Fruit fly (Drosophila melanogaster): ENCODE data around the gene CG3191.
A peak's percentile ranks its signal among the peaks of the same experiment; 100 is the strongest.

The CG3191 gene

dm6 chrX:2274704-2275199, 23.0 kb upstream of the CG3191 start, which contains the start of gene Grp170 (continued):
- TF ChIP-seq lola (GFP tag; optimal IDR thresholded peaks at IDR 0.05) (no peak), da (GFP tag; optimal IDR thresholded peaks at IDR 0.05) (no peak), Dad (GFP tag; optimal IDR thresholded peaks at IDR 0.05) (no peak), stwl (tag; optimal IDR thresholded peaks at IDR 0.05) (peak; percentile 52), D19B (GFP tag; optimal IDR thresholded peaks at IDR 0.05) (no peak), Pdp1 (GFP tag; optimal IDR thresholded peaks at IDR 0.05) (peak in 1 of 2 experiments; percentile 12), CG1529 (GFP tag; optimal IDR thresholded peaks at IDR 0.05) (no peak), CG14050 (GFP tag; IDR thresholded peaks at IDR 0.05) (no peak), Eip74EF (GFP tag; optimal IDR thresholded peaks at IDR 0.05) (no peak), CG10274 (GFP tag; optimal IDR thresholded peaks at IDR 0.05) (no peak), inv (GFP tag; IDR thresholded peaks at IDR 0.05; ENCODE audit: partially characterized antibody) (peak; percentile 85), nmo (GFP tag; optimal IDR thresholded peaks at IDR 0.05) (peak; percentile 34), Ets97D (GFP tag; optimal IDR thresholded peaks at IDR 0.05) (peak; percentile 86), dmrt11E (tag; optimal IDR thresholded peaks at IDR 0.05) (no peak), CG2712 (tag; optimal IDR thresholded peaks at IDR 0.05) (peak; percentile 35), btn (GFP tag; optimal IDR thresholded peaks at IDR 0.05) (no peak), CG4730 (GFP tag; IDR thresholded peaks at IDR 0.05) (no peak), CG17328 (GFP tag; IDR thresholded peaks at IDR 0.05) (no peak), toy (GFP tag; IDR thresholded peaks at IDR 0.05) (no peak), CG30020 (tag; optimal IDR thresholded peaks at IDR 0.05) (no peak), tgo (GFP tag; IDR thresholded peaks at IDR 0.05) (no peak), klu (GFP tag; IDR thresholded peaks at IDR 0.05) (no peak), CG1792 (GFP tag; optimal IDR thresholded peaks at IDR 0.05) (no peak), CG32772 (GFP tag; IDR thresholded peaks at IDR 0.05) (no peak), CG17802 (tag; optimal IDR thresholded peaks at IDR 0.05) (no peak), CG4424 (GFP tag; optimal IDR thresholded peaks at IDR 0.05) (no peak), Hr3 (GFP tag; optimal IDR thresholded peaks at IDR 0.05) (no peak), corto (GFP tag; optimal IDR thresholded peaks at IDR 0.05) (no peak), eyg (GFP tag; optimal IDR thresholded peaks at IDR 0.05) (no peak), Opbp (GFP tag; IDR thresholded peaks at IDR 0.05; ENCODE audit: partially characterized antibody) (peak; percentile 94), pfk (GFP tag; optimal IDR thresholded peaks at IDR 0.05) (no peak), CG10267 (tag; optimal IDR thresholded peaks at IDR 0.05) (peak; percentile 47), Scr (GFP tag; IDR thresholded peaks at IDR 0.05; ENCODE audit: partially characterized antibody) (peak; percentile 86), MTF-1 (GFP tag; optimal IDR thresholded peaks at IDR 0.05; ENCODE audit: borderline replicate concordance) (no peak), CG8388 (GFP tag; optimal IDR thresholded peaks at IDR 0.05) (no peak), CG7357 (GFP tag; IDR thresholded peaks at IDR 0.05) (no peak), ase (GFP tag; IDR thresholded peaks at IDR 0.05) (no peak), CG8290 (GFP tag; optimal IDR thresholded peaks at IDR 0.05) (no peak), CG8290 (tag; optimal IDR thresholded peaks at IDR 0.05) (peak in 1 of 2 experiments; percentile 35), CG11696 (GFP tag; IDR thresholded peaks at IDR 0.05) (no peak), Ravus (GFP tag; IDR thresholded peaks at IDR 0.05) (no peak), CG13894 (tag; optimal IDR thresholded peaks at IDR 0.05) (peak; percentile 35), insv (GFP tag; optimal IDR thresholded peaks at IDR 0.05) (no peak), sr (GFP tag; IDR thresholded peaks at IDR 0.05) (no peak), CG1603 (tag; optimal IDR thresholded peaks at IDR 0.05) (peak; percentile 63), CG33557 (GFP tag; optimal IDR thresholded peaks at IDR 0.05) (no peak), CG3065 (GFP tag; optimal IDR thresholded peaks at IDR 0.05) (no peak), dmrt99B (tag; optimal IDR thresholded peaks at IDR 0.05) (no peak), Jarid2 (GFP tag; optimal IDR thresholded peaks at IDR 0.05) (no peak), CG6765 (GFP tag; optimal IDR thresholded peaks at IDR 0.05) (no peak), tap (tag; optimal IDR thresholded peaks at IDR 0.05) (no peak)

Data from whole organism, embryonic.